Worm (Caenorhabditis elegans) whole organism, L2 larva: ENCODE measurements around the gene ins-8.

Experiments used
- R02D3.7 ChIP-seq: fragments of 150-350 bp; optimal IDR thresholded peaks from 2 replicates; lab custom pipeline; 2014; ENCODE audit warnings: missing biosample characterization, missing genetic modification characterization
- Y55F3AM.14 ChIP-seq: fragments of 200-800 bp; sonication (Bioruptor generic); optimal IDR thresholded peaks from 2 replicates; lab custom pipeline; 2018; ENCODE audit warnings: mild to moderate bottlenecking, missing genetic modification characterization, missing compliant biosample characterization
- alr-1 ChIP-seq: fragments of 150-350 bp; optimal IDR thresholded peaks from 2 replicates; lab custom pipeline; 2014; ENCODE audit warnings: missing biosample characterization, missing genetic modification characterization
- ama-1 ChIP-seq: fragments of 150-350 bp; optimal IDR thresholded peaks from 2 replicates; lab custom pipeline; 2018; ENCODE audit warnings: inconsistent platforms
- egl-27 ChIP-seq: sonication (generic microtip); optimal IDR thresholded peaks from 3 replicates; lab custom pipeline; 2017; ENCODE audit warnings: missing biosample characterization, missing genetic modification reagents, missing genetic modification characterization
- fos-1 ChIP-seq: fragments of 150-350 bp; optimal IDR thresholded peaks from 2 replicates; lab custom pipeline; 2014; ENCODE audit warnings: missing biosample characterization, missing genetic modification characterization
- lsy-2 ChIP-seq, 2 experiments: fragments of 150-350 bp in 1 of 2; sonication (generic microtip) in 1 of 2; optimal IDR thresholded peaks; 2 replicates each; lab custom pipeline; 2014 to 2017; ENCODE audit warnings: missing biosample characterization in 2 of 2, missing genetic modification characterization in 2 of 2
- mdl-1 ChIP-seq, 2 experiments: fragments of 150-350 bp in 1 of 2; sonication (generic microtip) in 1 of 2; optimal IDR thresholded peaks; 2 replicates each; lab custom pipeline; 2017; ENCODE audit warnings: missing biosample characterization in 2 of 2, missing genetic modification characterization in 2 of 2
- snpc-4 ChIP-seq: fragments of 150-350 bp; optimal IDR thresholded peaks from 2 replicates; lab custom pipeline; 2014; ENCODE audit warnings: missing biosample characterization, missing genetic modification characterization

DNA sequence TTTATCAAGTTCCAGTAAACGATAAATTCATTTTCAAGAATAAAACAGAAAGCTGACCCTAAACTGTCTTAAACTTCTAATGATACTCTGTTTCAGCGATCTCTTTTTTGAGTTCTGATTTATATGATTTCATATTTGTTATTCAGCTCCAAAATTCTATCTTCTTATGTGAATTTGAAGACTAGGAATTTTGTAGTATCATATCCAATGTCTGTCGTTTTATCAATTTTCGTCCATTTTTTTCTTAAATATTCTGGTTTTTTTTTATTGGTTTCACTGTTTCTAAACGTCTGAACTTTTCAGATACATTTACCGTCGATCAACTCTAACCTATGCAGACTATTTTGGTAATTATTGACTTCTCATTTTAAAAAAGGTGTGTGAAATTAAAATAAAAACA is 44.2 kb upstream of the ins-8 start, which contains the start of the genes nhr-138 and C28D4.18:
- TF ChIP-seq lsy-2 (tag; optimal IDR thresholded peaks at IDR 0.05; lab: Kevin White, UChicago): no peak
- no peak for TF ChIP-seq alr-1 (tag; lab: Kevin White, UChicago)
- TF ChIP-seq R02D3.7 (tag; lab: Kevin White, UChicago): no peak
- TF ChIP-seq fos-1 (tag; lab: Kevin White, UChicago): no peak
- no peak for TF ChIP-seq egl-27
- TF ChIP-seq snpc-4 (tag; lab: Kevin White, UChicago): no peak
- TF ChIP-seq Y55F3AM.14 (GFP tag; lab: Kevin White, UChicago): no peak
- no peak for TF ChIP-seq ama-1 (lab: Kevin White, UChicago)
- TF ChIP-seq mdl-1 (tag; optimal IDR thresholded peaks at IDR 0.05; lab: Kevin White, UChicago): no peak
